Worm (Caenorhabditis elegans) whole organism, early embryonic: ENCODE measurements around the gene chst-1.

ENCODE experiments used
- F13C5.2 ChIP-seq: sonication (generic microtip); optimal IDR thresholded peaks from 2 replicates; lab custom pipeline; 2017; ENCODE audit warnings: mild to moderate bottlenecking, missing genetic modification characterization, inconsistent platforms, missing compliant biosample characterization
- aly-1 ChIP-seq: sonication (generic microtip); optimal IDR thresholded peaks from 2 replicates; lab custom pipeline; 2016; ENCODE audit warnings: missing genetic modification characterization, missing compliant biosample characterization
- ama-1 ChIP-seq: fragments of 150-350 bp; optimal IDR thresholded peaks from 2 replicates; lab custom pipeline; 2014
- ceh-36 ChIP-seq: sonication (generic microtip); optimal IDR thresholded peaks from 2 replicates; lab custom pipeline; 2016; ENCODE audit warnings: missing genetic modification characterization, inconsistent platforms, missing compliant biosample characterization
- ets-7 ChIP-seq: sonication (generic microtip); optimal IDR thresholded peaks from 2 replicates; lab custom pipeline; 2016; ENCODE audit warnings: missing genotype, missing genetic modification characterization, missing compliant biosample characterization
- flt-1 ChIP-seq: fragments of 200-800 bp; sonication (Bioruptor generic); IDR thresholded peaks from 2 replicates; pipeline ENCODE4 v1.3.6; 2022; ENCODE audit warnings: missing genetic modification characterization, missing compliant biosample characterization
- hmbx-1 ChIP-seq: sonication (generic microtip); optimal IDR thresholded peaks from 2 replicates; lab custom pipeline; 2016; ENCODE audit warnings: mild to moderate bottlenecking, missing genetic modification characterization, missing compliant biosample characterization
- hmg-4 ChIP-seq: fragments of 200-800 bp; sonication (Bioruptor generic); optimal IDR thresholded peaks from 2 replicates; lab custom pipeline; 2018; ENCODE audit warnings: mild to moderate bottlenecking, missing genetic modification characterization, missing compliant biosample characterization
- hnd-1 ChIP-seq: sonication (generic microtip); optimal IDR thresholded peaks from 2 replicates; lab custom pipeline; 2016; ENCODE audit warnings: missing genetic modification characterization, missing compliant biosample characterization
- tra-4 ChIP-seq: sonication (generic microtip); optimal IDR thresholded peaks from 2 replicates; lab custom pipeline; 2017; ENCODE audit warnings: missing genetic modification characterization, missing compliant biosample characterization

- TF ChIP-seq F13C5.2 (tag; lab: Kevin White, UChicago) (no peak), hmbx-1 (tag; lab: Kevin White, UChicago) (no peak), hmg-4 (GFP tag; lab: Kevin White, UChicago) (no peak), ceh-36 (tag; lab: Kevin White, UChicago) (no peak), flt-1 (GFP tag; lab: Robert Waterston, UW) (no peak), hnd-1 (tag; lab: Kevin White, UChicago) (no peak), ama-1 (lab: Kevin White, UChicago) (no peak), ets-7 (tag; lab: Kevin White, UChicago) (no peak), tra-4 (tag; lab: Kevin White, UChicago) (no peak), aly-1 (tag; lab: Kevin White, UChicago) (no peak)
These were observed 5.3 kb upstream of the chst-1 start, which contains the start of gene lron-4 for ce11 chrII:8112063-8112462.
